Fruit fly (Drosophila melanogaster): ENCODE measurements around the gene CG43445.

- TF ChIP-seq psq (optimal IDR thresholded peaks at IDR 0.05) (no peak), insv (optimal IDR thresholded peaks at IDR 0.05) (no peak), h (optimal IDR thresholded peaks at IDR 0.05) (no peak), Myc (optimal IDR thresholded peaks at IDR 0.05) (no peak)
Observed at dm6 chr3R:17945753-17946152, 34.6 kb downstream of the CG43445 start.
